Fruit fly (Drosophila melanogaster) Kc167 (cell line): Measurements from ENCODE around the gene CG18581.

ENCODE experiments used
- Myc ChIP-seq: fragments of >200 bp; optimal IDR thresholded peaks from 2 replicates; lab custom pipeline; 2017; ENCODE audit warnings: missing external identifiers
- Sin3A ChIP-seq: fragments of >200 bp; optimal IDR thresholded peaks from 2 replicates; lab custom pipeline; 2018; ENCODE audit warnings: missing external identifiers
- h ChIP-seq: fragments of >200 bp; optimal IDR thresholded peaks from 3 replicates; lab custom pipeline; 2018; ENCODE audit warnings: missing external identifiers
- insv ChIP-seq: fragments of >200 bp; optimal IDR thresholded peaks from 3 replicates; lab custom pipeline; 2018; ENCODE audit warnings: missing external identifiers
- psq ChIP-seq: fragments of >200 bp; optimal IDR thresholded peaks from 2 replicates; lab custom pipeline; 2017; ENCODE audit warnings: missing external identifiers
- ttk ChIP-seq: sonication (Bioruptor generic); optimal IDR thresholded peaks from 2 replicates; lab custom pipeline; 2017; ENCODE audit warnings: missing external identifiers

The CG18581 gene

dm6 chr3L:15084288-15084687, 34.3 kb upstream of the CG18581 start:
- TF ChIP-seq Myc (lab: Kevin White, UChicago): no peak
- TF ChIP-seq insv (lab: Kevin White, UChicago): no peak
- TF ChIP-seq h (lab: Kevin White, UChicago): no peak
- TF ChIP-seq ttk: no peak
- no peak for TF ChIP-seq Sin3A (lab: Kevin White, UChicago)
- TF ChIP-seq psq (lab: Kevin White, UChicago): no peak

- TF ChIP-seq ttk (no peak), Myc (lab: Kevin White, UChicago) (no peak), Sin3A (lab: Kevin White, UChicago) (no peak), insv (lab: Kevin White, UChicago) (no peak), psq (lab: Kevin White, UChicago) (no peak), h (lab: Kevin White, UChicago) (no peak)
Measured at dm6 chr3L:15079278-15079677, 29.3 kb upstream of the CG18581 start.

dm6 chr3L:15078347-15078746, 28.3 kb upstream of the CG18581 start, which contains the start of gene Or71a:
Gene Or71a (minus strand): TSS chr3L:15078447.
- no peak for TF ChIP-seq h (lab: Kevin White, UChicago)
- TF ChIP-seq ttk: no peak
- TF ChIP-seq Sin3A (lab: Kevin White, UChicago): no peak
- TF ChIP-seq Myc (lab: Kevin White, UChicago): no peak
- TF ChIP-seq insv (lab: Kevin White, UChicago): no peak
- TF ChIP-seq psq (lab: Kevin White, UChicago): no peak

DNA sequence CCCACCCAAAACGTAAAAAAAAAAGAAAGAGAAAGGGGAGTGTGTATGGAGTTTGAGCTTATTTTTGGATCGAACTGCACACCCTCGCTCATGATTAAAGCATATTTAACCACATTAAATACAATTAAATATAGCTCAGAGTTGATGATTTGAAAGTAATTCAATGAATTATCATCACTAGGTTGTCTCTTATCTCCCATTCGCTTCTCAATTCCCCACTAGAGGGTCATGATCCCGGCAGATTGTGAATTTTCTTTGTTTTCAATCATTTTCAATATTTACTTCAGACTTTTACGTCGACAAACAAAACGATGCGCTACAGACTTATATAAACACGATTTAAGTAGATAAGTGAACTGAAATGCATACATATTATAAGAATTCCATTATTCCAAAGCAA, 26.4 kb upstream of the CG18581 start:
- TF ChIP-seq psq (lab: Kevin White, UChicago): no peak
- TF ChIP-seq Sin3A (lab: Kevin White, UChicago): no peak
- TF ChIP-seq h (lab: Kevin White, UChicago): no peak
- TF ChIP-seq insv (lab: Kevin White, UChicago): no peak
- TF ChIP-seq Myc (lab: Kevin White, UChicago): no peak
- TF ChIP-seq ttk: no peak

- no peak for TF ChIP-seq ttk
- TF ChIP-seq Myc (lab: Kevin White, UChicago): no peak
- TF ChIP-seq Sin3A (lab: Kevin White, UChicago): no peak
- TF ChIP-seq h (lab: Kevin White, UChicago): no peak
- no peak for TF ChIP-seq insv (lab: Kevin White, UChicago)
- no peak for TF ChIP-seq psq (lab: Kevin White, UChicago)
Measured at dm6 chr3L:15073680-15074079, 23.7 kb upstream of the CG18581 start.

DNA sequence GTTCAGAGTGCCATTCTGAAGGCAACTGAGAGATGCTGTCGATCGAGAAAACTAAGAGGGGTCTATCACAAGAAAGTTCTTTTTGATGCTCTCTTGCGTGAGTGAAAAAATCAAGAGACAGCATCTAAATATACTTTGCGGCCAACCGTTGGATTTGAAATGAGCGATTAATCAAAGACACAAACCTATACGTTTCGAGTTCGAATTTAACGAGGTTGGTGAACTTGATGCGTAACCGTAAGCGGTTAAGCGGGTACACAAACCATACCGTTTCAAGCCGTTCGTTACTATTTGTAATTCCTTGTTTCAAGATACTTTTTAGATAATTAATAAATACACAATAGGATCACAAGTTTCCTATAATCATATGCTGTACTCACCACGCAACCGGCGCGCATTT, 22.1 kb upstream of the CG18581 start:
- TF ChIP-seq h (lab: Kevin White, UChicago): no peak

dm6 chr3L:15064877-15065276, 14.9 kb upstream of the CG18581 start, which contains the start of gene Sytbeta:
Gene Sytbeta (minus strand): TSS chr3L:15064977.
- TF ChIP-seq Myc (lab: Kevin White, UChicago) (no peak), Sin3A (lab: Kevin White, UChicago) (no peak), psq (lab: Kevin White, UChicago) (no peak), ttk (no peak), insv (lab: Kevin White, UChicago) (no peak), h (lab: Kevin White, UChicago) (no peak)

DNA sequence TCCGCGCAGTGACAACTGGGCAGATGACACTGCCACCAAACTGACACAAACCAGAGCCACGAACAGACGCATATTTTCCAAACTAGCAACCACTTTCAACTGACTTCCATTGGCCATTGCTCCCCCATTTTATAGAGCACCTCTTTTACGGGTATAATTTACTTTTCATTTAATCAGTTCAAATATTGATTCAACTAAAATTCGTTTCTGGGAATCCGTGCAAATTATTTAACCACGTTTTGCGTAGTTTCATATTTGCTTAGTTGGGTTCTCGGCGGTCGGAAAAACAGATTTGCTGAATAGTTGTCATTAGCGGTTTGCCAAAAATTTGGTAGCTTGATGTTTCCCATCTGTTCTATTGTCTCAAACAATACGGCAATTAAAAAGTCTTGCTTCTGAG, 11.6 kb upstream of the CG18581 start, which contains the start of gene CG13460:
CG13460 (minus strand) TSS at position 101 of the 400 bp plus-strand sequence.
- no peak for TF ChIP-seq Myc (lab: Kevin White, UChicago)
- no peak for TF ChIP-seq Sin3A (lab: Kevin White, UChicago)
- no peak for TF ChIP-seq insv (lab: Kevin White, UChicago)

DNA sequence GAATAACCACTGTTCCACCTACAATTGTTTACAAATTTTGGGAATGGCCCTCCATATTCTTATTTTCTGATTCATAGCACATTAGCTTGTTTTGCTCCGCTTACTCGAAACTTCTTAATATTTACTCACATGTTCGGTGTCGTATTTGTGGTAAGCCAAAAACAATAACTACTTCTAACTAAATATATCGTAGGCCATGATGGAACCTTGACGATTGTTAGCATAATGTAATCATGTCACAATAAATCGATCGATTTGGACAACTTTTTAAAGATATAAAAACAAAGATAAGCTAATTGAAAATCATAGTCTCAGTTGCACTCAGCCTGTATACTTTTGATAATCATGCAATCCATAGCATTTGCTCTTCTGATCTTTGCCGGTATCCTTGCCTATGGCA, 4.5 kb upstream of the CG18581 start, which contains the start of gene EAChm:
EAChm (plus strand) TSS at position 301 of the 400 bp plus-strand sequence.
- TF ChIP-seq Myc (lab: Kevin White, UChicago): no peak
- no peak for TF ChIP-seq psq (lab: Kevin White, UChicago)
- no peak for TF ChIP-seq ttk
- no peak for TF ChIP-seq h (lab: Kevin White, UChicago)
- no peak for TF ChIP-seq Sin3A (lab: Kevin White, UChicago)
- TF ChIP-seq insv (lab: Kevin White, UChicago): no peak

DNA sequence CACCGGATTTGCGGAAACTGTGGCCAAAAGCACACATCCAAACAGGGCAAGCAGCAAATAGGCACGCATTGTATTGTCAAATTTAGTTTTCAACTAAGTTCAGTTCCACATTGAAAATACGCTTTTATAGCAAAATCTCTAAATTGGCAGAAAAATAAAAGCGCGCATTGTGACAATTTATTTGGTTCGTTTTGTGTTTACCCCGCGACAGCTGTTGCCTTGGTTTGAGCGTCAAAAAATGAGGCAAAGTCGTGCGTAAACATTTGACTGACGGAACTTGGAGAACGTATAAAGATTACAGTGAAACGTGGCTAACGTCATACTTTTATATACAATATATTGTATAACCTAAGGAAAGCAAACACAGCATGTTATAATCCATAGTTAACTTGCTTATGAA, 4.0 kb upstream of the CG18581 start, which contains the start of gene CG18649:
CG18649 (minus strand) TSS at position 101 of the 400 bp plus-strand sequence.
- TF ChIP-seq psq (lab: Kevin White, UChicago) (no peak), Sin3A (lab: Kevin White, UChicago) (no peak), h (lab: Kevin White, UChicago) (no peak), insv (lab: Kevin White, UChicago) (no peak), Myc (lab: Kevin White, UChicago) (no peak)

DNA sequence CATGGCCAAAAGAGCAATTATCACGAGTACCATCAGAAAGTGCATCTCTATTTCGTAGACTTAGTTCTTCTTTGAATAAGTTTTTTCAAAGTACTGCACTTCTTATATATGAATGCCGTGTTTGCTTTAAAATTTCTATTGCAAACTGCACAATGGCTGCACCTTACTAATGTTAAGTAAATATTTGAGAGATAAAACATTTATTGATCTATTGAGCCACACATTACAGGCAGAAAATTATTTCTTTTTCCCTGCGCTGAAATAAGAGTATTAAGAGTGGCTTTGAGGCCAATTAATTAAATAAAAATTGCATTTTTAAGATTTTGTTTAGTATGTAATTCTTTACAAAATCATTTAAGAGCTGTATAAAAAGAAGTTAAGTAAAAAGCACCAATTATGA, 3.2 kb upstream of the CG18581 start, which contains the start of gene CG43680:
CG43680 (minus strand) TSS at position 101 of the 400 bp plus-strand sequence.
- TF ChIP-seq h (lab: Kevin White, UChicago) (no peak), Myc (lab: Kevin White, UChicago) (no peak), psq (lab: Kevin White, UChicago) (no peak), Sin3A (lab: Kevin White, UChicago) (no peak), insv (lab: Kevin White, UChicago) (no peak), ttk (no peak)

dm6 chr3L:15052390-15052789, 2.4 kb upstream of the CG18581 start, which contains the start of gene CG13461:
Gene CG13461 (minus strand): TSS chr3L:15052490.
- TF ChIP-seq psq (lab: Kevin White, UChicago): no peak
- TF ChIP-seq Myc (lab: Kevin White, UChicago): no peak
- no peak for TF ChIP-seq h (lab: Kevin White, UChicago)
- TF ChIP-seq ttk: no peak
- no peak for TF ChIP-seq Sin3A (lab: Kevin White, UChicago)
